Fruit fly (Drosophila melanogaster) whole organism: Measurements from ENCODE around the gene Or94b.

Source experiments
- Dll ChIP-seq: fragments of >200 bp; optimal IDR thresholded peaks from 2 replicates; lab custom pipeline; 2017
- pan ChIP-seq: fragments of >200 bp; optimal IDR thresholded peaks from 2 replicates; lab custom pipeline; 2017

DNA sequence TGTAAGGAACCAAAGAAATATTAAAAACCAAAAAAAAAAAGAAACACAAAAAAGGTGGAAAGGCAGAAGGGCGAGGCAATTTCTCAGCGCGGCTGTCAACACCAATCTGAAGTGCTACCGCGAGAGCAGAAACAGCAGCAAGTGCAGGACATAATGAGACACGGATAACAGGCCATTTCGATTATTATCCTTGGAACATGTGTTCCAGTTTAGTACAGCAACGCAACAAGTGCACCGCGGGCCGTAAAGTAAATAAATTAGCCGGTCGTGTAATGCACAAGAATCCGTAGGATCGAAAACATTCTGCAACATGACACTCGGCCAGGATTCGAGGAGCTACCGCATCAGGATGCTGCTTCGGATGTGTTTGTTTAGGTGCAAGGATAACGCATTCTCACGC is 49.0 kb downstream of the Or94b start:
- TF ChIP-seq Dll (lab: Kevin White, UChicago): no peak
- TF ChIP-seq pan (lab: Kevin White, UChicago): no peak
